Fruit fly (Drosophila melanogaster): ENCODE data around the gene REPTOR.

DNA sequence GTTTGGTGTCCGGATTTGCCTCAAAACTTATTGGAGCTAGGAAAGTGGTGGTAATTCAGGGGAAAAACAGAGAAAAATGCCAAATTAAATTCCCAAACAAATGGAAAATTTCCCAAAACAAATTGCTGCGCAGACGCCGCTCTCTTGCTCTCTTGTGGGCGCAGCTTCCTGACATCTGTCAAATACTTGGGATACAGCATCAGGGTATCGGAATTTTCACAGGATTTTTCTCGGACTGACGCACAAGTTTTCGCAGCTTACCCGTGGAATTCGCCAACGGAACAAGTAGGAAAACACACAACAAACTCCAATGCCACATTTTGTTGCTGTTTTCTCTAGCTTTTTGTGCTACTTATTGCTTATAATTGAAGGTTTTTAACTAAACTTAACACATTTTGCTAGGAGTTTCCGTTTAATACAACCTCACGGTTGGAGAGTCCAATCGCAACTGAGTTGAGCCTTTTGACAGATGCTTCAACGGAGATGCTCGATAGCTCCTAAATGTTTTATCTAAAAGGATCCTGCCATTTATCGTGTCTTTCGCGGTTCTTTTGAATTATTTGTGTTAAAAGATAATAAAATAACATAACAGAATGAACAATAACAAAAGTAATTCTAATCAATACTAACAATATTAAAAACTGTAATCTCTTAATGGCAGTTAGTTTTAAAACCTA lies 67.9 kb downstream of the REPTOR start, which contains the start of the genes nAChRbeta2 and DZIP1:
- no peak for TF ChIP-seq psq (optimal IDR thresholded peaks at IDR 0.05)
- no peak for TF ChIP-seq insv (optimal IDR thresholded peaks at IDR 0.05)

Data from Kc167 (cell line).